Worm (Caenorhabditis elegans) whole organism, L1 larva: ENCODE data around the gene srh-250.

ENCODE experiments used
- C34B4.2 ChIP-seq: sonication (generic microtip); optimal IDR thresholded peaks from 2 replicates; lab custom pipeline; 2017; ENCODE audit warnings: mild to moderate bottlenecking, missing genetic modification characterization, missing compliant biosample characterization
- nhr-76 ChIP-seq: sonication (generic microtip); optimal IDR thresholded peaks from 2 replicates; lab custom pipeline; 2017; ENCODE audit warnings: missing biosample characterization, missing genetic modification characterization

DNA sequence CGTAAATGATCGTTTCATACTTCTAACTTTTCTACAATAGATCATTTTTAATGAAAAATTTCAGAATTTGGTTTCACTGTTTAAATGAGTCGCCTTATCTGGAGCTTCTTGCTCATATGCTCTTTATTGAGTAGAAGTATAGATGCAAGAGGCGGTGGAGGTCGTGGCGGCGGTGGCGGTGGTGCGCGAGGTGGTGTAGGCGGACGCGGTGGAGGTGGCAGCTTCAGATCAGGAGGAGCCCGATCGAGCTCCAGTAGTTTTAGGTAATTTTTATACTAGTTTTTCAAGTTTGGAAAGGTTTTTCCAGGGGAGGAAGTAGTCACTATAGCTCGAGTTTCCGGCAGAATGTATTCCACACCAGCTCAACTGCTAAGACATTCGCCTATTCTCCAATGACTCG, 24.4 kb downstream of the srh-250 start, which contains the start of gene F53C3.3:
- TF ChIP-seq C34B4.2 (tag; lab: Kevin White, UChicago) = no peak
- TF ChIP-seq nhr-76 (tag; lab: Kevin White, UChicago) = no peak
